Worm (Caenorhabditis elegans): ENCODE results near the gene sec-15.

The sec-15 gene

DNA sequence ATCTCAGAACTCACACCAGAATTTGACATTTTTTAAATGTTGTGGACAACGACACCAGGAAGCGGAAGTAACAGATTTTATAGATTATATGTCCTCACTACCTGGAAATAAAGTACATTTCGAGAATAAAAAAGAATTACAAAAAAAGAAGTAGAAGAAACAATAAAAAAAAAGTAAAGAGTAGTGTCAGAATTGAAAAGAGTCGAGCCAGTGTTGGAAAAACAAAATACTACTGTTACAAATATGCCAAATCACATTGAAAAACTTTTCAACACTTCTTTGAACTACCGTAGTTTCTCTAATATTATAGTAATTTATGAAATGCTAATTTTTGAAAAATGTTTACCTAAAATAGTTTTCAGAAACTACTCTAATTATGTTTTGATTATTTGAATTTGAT lies 39.2 kb upstream of the sec-15 start, which contains the start of gene C06E2.1:
TSS of gene C06E2.1 (minus strand) at position 101 of the 400 bp plus-strand sequence.
- no peak for TF ChIP-seq mep-1 (tag; optimal IDR thresholded peaks at IDR 0.05)
- TF ChIP-seq zag-1 (tag; optimal IDR thresholded peaks at IDR 0.05) = no peak

DNA sequence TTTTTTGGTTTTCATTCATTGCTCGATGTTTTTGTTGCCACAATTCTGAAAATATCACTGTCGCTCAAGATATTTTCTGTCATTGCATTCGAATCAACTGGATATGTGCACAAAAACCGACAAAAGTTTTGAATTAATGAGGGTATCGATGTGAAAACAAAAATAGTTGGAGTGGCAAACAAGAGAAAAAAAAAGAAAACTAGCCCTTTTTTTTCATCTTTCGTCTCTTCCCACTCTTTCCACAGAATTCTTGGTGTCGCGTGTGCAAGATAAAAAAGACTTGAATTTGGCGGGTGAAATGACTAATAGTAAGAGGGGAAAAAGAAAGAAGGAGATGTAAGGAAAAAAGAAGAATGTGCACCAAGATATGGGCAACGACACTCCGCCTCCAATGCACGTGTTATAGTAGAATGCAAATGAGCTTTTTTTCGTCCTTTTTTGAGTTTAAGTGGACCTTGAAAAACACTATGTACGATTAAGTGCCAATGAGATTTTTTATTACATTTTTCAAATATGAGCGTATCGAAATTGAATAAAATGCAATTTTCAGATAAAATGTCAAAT lies 33.7 kb upstream of the sec-15 start, which contains the start of the genes ubc-22 and ubc-21:
TSS of gene ubc-22 (minus strand) at position 51 of the 564 bp plus-strand sequence.
TSS of gene ubc-21 (plus strand) at position 514 of the 564 bp plus-strand sequence.
- TF ChIP-seq dpl-1 (GFP tag; optimal IDR thresholded peaks at IDR 0.05) (peak; percentile 13), T20F7.1 (GFP tag; optimal IDR thresholded peaks at IDR 0.05) (peak; percentile 5), snpc-1.2 (GFP tag; IDR thresholded peaks at IDR 0.05) (no peak), nhr-237 (tag; optimal IDR thresholded peaks at IDR 0.05) (no peak), hlh-30 (tag; optimal IDR thresholded peaks at IDR 0.05; ENCODE audit: insufficient read depth) (peak; percentile 20), unc-62 (GFP tag; optimal IDR thresholded peaks at IDR 0.05 in 1 of 2) (peak in 1 of 2 experiments; percentile 3), unc-62 (tag; optimal IDR thresholded peaks at IDR 0.05) (no peak), daf-8 (GFP tag; IDR thresholded peaks at IDR 0.05) (no peak), daf-19 (GFP tag; conservative IDR thresholded peaks at IDR 0.05) (no peak), mdl-1 (tag; optimal IDR thresholded peaks at IDR 0.05) (peak in 1 of 2 experiments; percentile 67), set-16 (GFP tag; IDR thresholded peaks at IDR 0.05) (no peak)

DNA sequence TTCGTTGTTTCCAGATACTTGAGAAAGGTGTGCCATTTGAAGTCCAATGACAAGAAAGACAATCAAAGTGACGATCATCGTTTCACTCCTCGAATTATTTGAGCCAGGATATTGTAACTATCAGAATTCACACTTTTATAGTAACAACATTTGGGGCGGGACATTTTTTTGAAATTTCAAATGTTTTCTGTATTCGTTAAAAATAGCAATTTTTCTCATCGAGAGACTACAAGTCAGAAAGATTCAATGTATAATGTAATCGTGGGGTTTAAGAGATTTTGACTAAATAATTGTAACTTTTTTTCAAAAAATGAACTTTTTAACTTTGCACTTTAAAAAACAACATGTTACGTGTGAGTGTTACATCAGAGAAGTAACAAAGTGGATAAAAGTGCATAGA lies 31.0 kb upstream of the sec-15 start, which contains the start of gene ins-9:
TSS of gene ins-9 (minus strand) at position 101 of the 400 bp plus-strand sequence.
- TF ChIP-seq F37D6.2 (tag; optimal IDR thresholded peaks at IDR 0.05) = no peak
- no peak for TF ChIP-seq F49E8.2 (tag; optimal IDR thresholded peaks at IDR 0.05; ENCODE audit: borderline replicate concordance)
- TF ChIP-seq F26F4.8 (GFP tag; conservative IDR thresholded peaks at IDR 0.05) = no peak
- no peak for TF ChIP-seq dmd-6 (GFP tag; IDR thresholded peaks at IDR 0.05)
- TF ChIP-seq ctbp-1 (GFP tag; IDR thresholded peaks at IDR 0.05) = no peak
- TF ChIP-seq dmd-8 (GFP tag; IDR thresholded peaks at IDR 0.05) = no peak
- no peak for TF ChIP-seq ceh-28 (tag; optimal IDR thresholded peaks at IDR 0.05)
- TF ChIP-seq unc-39 (tag; optimal IDR thresholded peaks at IDR 0.05) = no peak
- no peak for TF ChIP-seq ces-1 (GFP tag; optimal IDR thresholded peaks at IDR 0.05)
- TF ChIP-seq Y75B8A.6 (GFP tag; IDR thresholded peaks at IDR 0.05) = no peak

DNA sequence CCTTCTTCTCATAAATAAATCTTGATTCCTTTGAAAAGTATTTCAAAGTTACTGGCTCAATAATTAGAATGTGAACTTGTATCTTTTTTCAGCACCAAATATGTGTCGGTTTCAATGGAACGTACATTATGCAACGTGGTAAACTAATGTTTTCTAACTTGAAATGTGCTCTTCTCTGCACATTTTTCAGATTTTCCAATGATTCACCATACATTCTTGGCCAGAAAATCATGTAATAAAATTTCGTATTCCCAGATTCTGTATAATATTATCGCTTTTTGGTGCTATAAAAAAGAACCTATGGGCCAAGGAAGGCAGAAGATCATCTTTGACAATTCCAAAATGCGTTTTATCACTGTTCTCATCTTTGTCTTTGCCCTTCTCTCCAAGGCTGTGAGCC lies 25.4 kb upstream of the sec-15 start, which contains the start of gene C06E2.9:
TSS of gene C06E2.9 (plus strand) at position 301 of the 400 bp plus-strand sequence.
- TF ChIP-seq nhr-10 (tag; optimal IDR thresholded peaks at IDR 0.05) (no peak), dve-1 (tag; optimal IDR thresholded peaks at IDR 0.05; ENCODE audit: insufficient read depth) (no peak), nhr-11 (tag; optimal IDR thresholded peaks at IDR 0.05) (no peak), pha-4 (GFP tag; IDR thresholded peaks at IDR 0.05) (no peak), pha-4 (tag; optimal IDR thresholded peaks at IDR 0.05) (no peak), rbr-2 (tag; optimal IDR thresholded peaks at IDR 0.05) (no peak), unc-62 (GFP tag; optimal IDR thresholded peaks at IDR 0.05 in 1 of 2) (peak in 1 of 2 experiments; percentile 2), unc-62 (tag; optimal IDR thresholded peaks at IDR 0.05) (no peak), cey-2 (tag; optimal IDR thresholded peaks at IDR 0.05; ENCODE audit: borderline replicate concordance, insufficient read depth) (no peak), daf-19 (GFP tag; conservative IDR thresholded peaks at IDR 0.05) (no peak)

DNA sequence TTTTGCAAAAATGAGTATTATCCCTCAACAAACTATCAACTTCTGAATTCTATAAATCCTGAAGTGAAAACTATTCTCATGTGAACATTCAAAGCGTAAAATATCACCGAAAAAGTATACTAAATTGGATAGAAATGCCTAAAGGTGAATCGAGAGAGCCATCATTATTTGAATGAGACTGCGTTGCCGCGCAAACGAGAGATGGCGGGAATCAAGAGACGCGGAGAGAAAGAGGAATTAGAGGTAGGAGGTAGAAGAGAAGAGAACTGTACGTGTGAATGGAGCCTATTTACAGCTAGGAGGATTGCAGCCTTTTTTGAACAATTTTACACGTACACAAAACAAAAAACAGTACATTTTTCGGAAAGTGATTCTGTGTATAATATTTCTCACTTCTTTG lies 24.0 kb upstream of the sec-15 start:
- TF ChIP-seq pha-4 (GFP tag; IDR thresholded peaks at IDR 0.05) (no peak), pha-4 (tag; optimal IDR thresholded peaks at IDR 0.05) (no peak), dpl-1 (GFP tag; optimal IDR thresholded peaks at IDR 0.05) (peak; percentile 26), zip-2 (tag; optimal IDR thresholded peaks at IDR 0.05) (no peak)
